Fruit fly (Drosophila melanogaster): ENCODE data around the gene CG15375.

CG15375 gene

DNA sequence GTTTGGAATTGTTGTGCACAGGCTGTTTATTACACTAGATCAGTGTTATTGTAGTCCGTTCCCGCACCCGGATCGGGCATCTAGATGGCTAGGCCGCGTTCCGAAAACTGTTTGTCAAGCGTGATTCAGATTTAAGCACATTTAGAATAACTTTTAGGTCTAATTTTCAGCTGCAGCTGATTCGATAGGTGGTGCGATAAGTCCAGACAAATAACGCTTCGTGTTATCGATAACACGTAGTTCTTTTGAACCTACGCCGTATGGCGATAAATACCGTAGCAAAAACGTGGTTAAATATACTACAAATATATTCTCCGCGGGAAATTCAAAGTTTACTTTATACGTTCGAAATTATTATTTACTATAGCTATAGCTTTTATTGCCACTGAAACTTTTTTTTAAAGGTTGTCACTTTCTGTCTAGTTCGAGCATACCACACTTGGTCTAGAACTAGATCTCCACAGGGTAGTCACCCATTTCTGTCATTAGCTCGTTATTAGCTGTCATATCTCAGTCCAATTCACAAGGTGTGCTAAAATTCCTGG is at the start of gene CG15375, which contains the start of gene Cmtr1:
Gene CG15375 (plus strand): TSS at position 495 of the 545 bp plus-strand sequence.
Gene Cmtr1 (minus strand): TSS at position 208 of the 545 bp plus-strand sequence.
- TF ChIP-seq CG8159 (tag; optimal IDR thresholded peaks at IDR 0.05): no peak
- no peak for TF ChIP-seq CG13204 (GFP tag; optimal IDR thresholded peaks at IDR 0.05)
- no peak for TF ChIP-seq CG17806 (tag; optimal IDR thresholded peaks at IDR 0.05)
- no peak for TF ChIP-seq CG14655 (GFP tag; optimal IDR thresholded peaks at IDR 0.05)

- no peak for TF ChIP-seq gl (tag; optimal IDR thresholded peaks at IDR 0.05)
- no peak for TF ChIP-seq CG32121 (GFP tag; IDR thresholded peaks at IDR 0.05)
- no peak for TF ChIP-seq CG14655 (GFP tag; optimal IDR thresholded peaks at IDR 0.05)
- TF ChIP-seq Pif1A (GFP tag; optimal IDR thresholded peaks at IDR 0.05): no peak
- TF ChIP-seq CG8159 (tag; optimal IDR thresholded peaks at IDR 0.05): no peak
- TF ChIP-seq EcR (GFP tag; optimal IDR thresholded peaks at IDR 0.05): no peak
- no peak for TF ChIP-seq CG34367 (tag; optimal IDR thresholded peaks at IDR 0.05)
- no peak for TF ChIP-seq CG13204 (GFP tag; optimal IDR thresholded peaks at IDR 0.05)
- no peak for TF ChIP-seq CG12605 (GFP tag; IDR thresholded peaks at IDR 0.05)
- no peak for TF ChIP-seq CG8301 (tag; optimal IDR thresholded peaks at IDR 0.05)
- no peak for TF ChIP-seq D1 (tag; optimal IDR thresholded peaks at IDR 0.05)
- no peak for TF ChIP-seq Ets98B (GFP tag; IDR thresholded peaks at IDR 0.05)
- no peak for TF ChIP-seq fd96Ca (GFP tag; IDR thresholded peaks at IDR 0.05)
- no peak for TF ChIP-seq CG9948 (tag; optimal IDR thresholded peaks at IDR 0.05)
These were observed 39.6 kb upstream of the CG15375 start for dm6 chrX:4061502-4061901.

dm6 chrX:4075430-4075829 is 25.7 kb upstream of the CG15375 start, which contains the start of gene CG43689:
Gene CG43689 (plus strand): TSS chrX:4075743.
- TF ChIP-seq CG32121 (GFP tag; IDR thresholded peaks at IDR 0.05): no peak
- no peak for TF ChIP-seq Ets98B (GFP tag; IDR thresholded peaks at IDR 0.05)
- no peak for TF ChIP-seq CG15710 (tag; optimal IDR thresholded peaks at IDR 0.05)
- TF ChIP-seq fd96Ca (GFP tag; IDR thresholded peaks at IDR 0.05): no peak
- TF ChIP-seq CG12605 (GFP tag; IDR thresholded peaks at IDR 0.05): no peak
- no peak for TF ChIP-seq D1 (tag; optimal IDR thresholded peaks at IDR 0.05)
- TF ChIP-seq EcR (GFP tag; optimal IDR thresholded peaks at IDR 0.05): no peak
- no peak for TF ChIP-seq Snoo (tag; optimal IDR thresholded peaks at IDR 0.05)
- no peak for TF ChIP-seq Pif1B (GFP tag; optimal IDR thresholded peaks at IDR 0.05)
- TF ChIP-seq CG34367 (tag; optimal IDR thresholded peaks at IDR 0.05): no peak
- TF ChIP-seq CG8301 (tag; optimal IDR thresholded peaks at IDR 0.05): no peak
- no peak for TF ChIP-seq CG9948 (tag; optimal IDR thresholded peaks at IDR 0.05)
- no peak for TF ChIP-seq CG17806 (tag; optimal IDR thresholded peaks at IDR 0.05)
- TF ChIP-seq CG4496 (GFP tag; IDR thresholded peaks at IDR 0.05): no peak
- no peak for TF ChIP-seq CG14655 (GFP tag; optimal IDR thresholded peaks at IDR 0.05)

- TF ChIP-seq CG12605 (GFP tag; IDR thresholded peaks at IDR 0.05): 0 out of 2 replicates have a peak, but pooled peaks have one; percentile 24
- TF ChIP-seq Pif1A (GFP tag; optimal IDR thresholded peaks at IDR 0.05): peak; percentile 1
- TF ChIP-seq Ets98B (GFP tag; IDR thresholded peaks at IDR 0.05): no peak
- TF ChIP-seq CG34367 (tag; optimal IDR thresholded peaks at IDR 0.05): no peak
These were observed 12.0 kb upstream of the CG15375 start for dm6 chrX:4089012-4089649.

DNA sequence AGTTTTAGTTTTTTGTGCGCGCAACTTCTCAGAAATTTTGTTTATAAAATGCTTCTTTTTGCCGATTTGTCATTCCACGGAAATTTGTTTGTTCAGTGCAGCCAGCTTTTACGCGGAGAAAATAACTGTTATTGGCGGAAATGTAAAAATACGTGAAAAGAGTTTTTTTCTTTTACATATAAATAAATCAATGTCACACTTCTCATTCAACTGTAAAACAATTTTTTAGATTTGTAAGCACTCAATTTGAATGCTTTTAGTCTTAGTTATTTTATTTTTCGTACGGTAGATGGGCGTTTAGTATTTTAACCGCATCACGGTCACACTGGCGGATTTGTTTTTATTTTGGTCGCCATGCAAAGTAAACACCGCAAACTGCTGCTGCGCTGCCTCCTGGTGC is 3.0 kb downstream of the CG15375 start, which contains the start of the genes Xpac and brn:
Gene Xpac (minus strand): TSS at position 66 of the 400 bp plus-strand sequence.
Gene brn (plus strand): TSS at position 211 of the 400 bp plus-strand sequence.
- TF ChIP-seq D1 (tag; optimal IDR thresholded peaks at IDR 0.05) (no peak), CG14655 (GFP tag; optimal IDR thresholded peaks at IDR 0.05) (no peak), Pif1A (GFP tag; optimal IDR thresholded peaks at IDR 0.05) (no peak), CG10348 (GFP tag; IDR thresholded peaks at IDR 0.05) (no peak), EcR (GFP tag; optimal IDR thresholded peaks at IDR 0.05) (no peak), CG4496 (GFP tag; IDR thresholded peaks at IDR 0.05) (no peak), CG17806 (tag; optimal IDR thresholded peaks at IDR 0.05) (no peak), CG32121 (GFP tag; IDR thresholded peaks at IDR 0.05) (no peak), fd96Ca (GFP tag; IDR thresholded peaks at IDR 0.05) (no peak), CG15710 (tag; optimal IDR thresholded peaks at IDR 0.05) (no peak), CG13204 (GFP tag; optimal IDR thresholded peaks at IDR 0.05) (no peak), CG9948 (tag; optimal IDR thresholded peaks at IDR 0.05) (no peak), Ets98B (GFP tag; IDR thresholded peaks at IDR 0.05) (no peak), Snoo (tag; optimal IDR thresholded peaks at IDR 0.05) (no peak), rn (GFP tag; IDR thresholded peaks at IDR 0.05) (no peak)

DNA sequence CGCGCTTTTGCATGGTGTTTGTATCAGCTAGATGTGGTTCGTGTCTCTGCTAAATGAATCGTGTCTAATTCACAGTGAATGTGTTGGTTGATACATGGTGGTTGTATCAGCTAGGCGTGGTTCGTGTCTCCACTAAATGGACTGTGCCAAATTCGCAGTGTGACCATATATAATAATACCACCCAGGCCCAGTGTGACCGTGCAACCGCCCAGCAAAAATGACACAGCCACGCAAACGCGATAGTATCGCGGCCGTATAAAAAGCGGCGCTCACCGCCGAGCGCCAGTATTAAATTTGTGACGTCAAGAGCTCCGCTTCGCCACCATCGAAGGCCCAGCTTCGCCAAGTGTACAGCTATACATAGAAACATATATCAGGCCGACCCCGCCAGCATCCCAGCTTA is 4.7 kb downstream of the CG15375 start, which contains the start of gene cib:
Gene cib (plus strand): TSS at position 284 of the 404 bp plus-strand sequence.
- TF ChIP-seq Ets98B (GFP tag; IDR thresholded peaks at IDR 0.05) (peak; percentile 53), CG12605 (GFP tag; IDR thresholded peaks at IDR 0.05) (peak; percentile 63), D1 (tag; optimal IDR thresholded peaks at IDR 0.05) (no peak), gl (tag; optimal IDR thresholded peaks at IDR 0.05) (no peak), CG17806 (tag; optimal IDR thresholded peaks at IDR 0.05) (no peak), Pif1A (GFP tag; optimal IDR thresholded peaks at IDR 0.05) (no peak), CG14655 (GFP tag; optimal IDR thresholded peaks at IDR 0.05) (no peak), CG32121 (GFP tag; IDR thresholded peaks at IDR 0.05) (no peak), CG8301 (tag; optimal IDR thresholded peaks at IDR 0.05) (no peak), EcR (GFP tag; optimal IDR thresholded peaks at IDR 0.05) (peak; percentile 23), CG13204 (GFP tag; optimal IDR thresholded peaks at IDR 0.05) (no peak), rn (GFP tag; IDR thresholded peaks at IDR 0.05) (no peak), CG9948 (tag; optimal IDR thresholded peaks at IDR 0.05) (no peak), Snoo (tag; optimal IDR thresholded peaks at IDR 0.05) (peak; percentile 52), CG34367 (tag; optimal IDR thresholded peaks at IDR 0.05) (no peak), CG4496 (GFP tag; IDR thresholded peaks at IDR 0.05) (peak; percentile 71; the same call in 2 of the 3 replicates), fd96Ca (GFP tag; IDR thresholded peaks at IDR 0.05) (no peak), CG15710 (tag; optimal IDR thresholded peaks at IDR 0.05) (peak; percentile 3), CG8159 (tag; optimal IDR thresholded peaks at IDR 0.05) (peak; percentile 5), CG10348 (GFP tag; IDR thresholded peaks at IDR 0.05) (no peak), Pif1B (GFP tag; optimal IDR thresholded peaks at IDR 0.05) (no peak)

All from whole organism, pupa.